Fruit fly (Drosophila melanogaster): ENCODE data around the gene CG14715.

Gene CG14715

DNA sequence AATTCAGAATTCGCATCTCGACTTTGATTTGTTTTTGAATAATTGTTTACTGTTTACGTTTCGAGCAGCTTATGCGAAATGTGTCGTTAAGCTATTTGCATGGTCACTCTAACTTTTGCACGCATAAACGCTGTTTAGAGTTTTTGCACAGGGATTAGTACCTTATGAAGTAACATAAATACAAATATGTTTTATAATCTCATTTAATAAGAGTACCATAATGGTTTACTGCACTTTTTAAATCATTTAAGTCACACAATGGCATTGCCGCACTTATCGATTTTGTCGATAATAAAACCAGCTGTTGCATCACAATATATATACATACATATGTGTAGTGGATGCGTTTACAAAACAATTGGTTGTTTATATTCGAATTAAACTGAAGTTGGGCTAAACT lies 47.5 kb upstream of the CG14715 start, which contains the start of the genes CG6813 and CG18764:
Gene CG6813, minus strand, starts transcription at position 68 of the 400 bp plus-strand sequence.
Gene CG18764, plus strand, starts transcription at position 319 of the 400 bp plus-strand sequence.
- TF ChIP-seq ey (GFP tag; optimal IDR thresholded peaks at IDR 0.05) (no peak), Vsx2 (GFP tag; optimal IDR thresholded peaks at IDR 0.05; ENCODE audit: partially characterized antibody) (no peak), Abd-B (GFP tag; optimal IDR thresholded peaks at IDR 0.05) (no peak), Hnf4 (GFP tag; optimal IDR thresholded peaks at IDR 0.05) (no peak), CG9705 (GFP tag; optimal IDR thresholded peaks at IDR 0.05) (no peak), jim (GFP tag; optimal IDR thresholded peaks at IDR 0.05) (no peak), dmrt93B (GFP tag; optimal IDR thresholded peaks at IDR 0.05) (no peak), rgr (GFP tag; optimal IDR thresholded peaks at IDR 0.05) (no peak), pan (optimal IDR thresholded peaks at IDR 0.05) (no peak), Sp1 (GFP tag; optimal IDR thresholded peaks at IDR 0.05) (no peak), CG32264 (GFP tag; optimal IDR thresholded peaks at IDR 0.05) (no peak), lola (GFP tag; optimal IDR thresholded peaks at IDR 0.05) (no peak), Dfd (GFP tag; optimal IDR thresholded peaks at IDR 0.05) (no peak), foxo (GFP tag; optimal IDR thresholded peaks at IDR 0.05) (no peak), HLH106 (tag; optimal IDR thresholded peaks at IDR 0.05) (no peak), sage (GFP tag; optimal IDR thresholded peaks at IDR 0.05) (no peak), brk (GFP tag; optimal IDR thresholded peaks at IDR 0.05) (no peak), Myc (optimal IDR thresholded peaks at IDR 0.05) (no peak), tai (GFP tag; optimal IDR thresholded peaks at IDR 0.05) (no peak), Jra (GFP tag; optimal IDR thresholded peaks at IDR 0.05) (no peak)

DNA sequence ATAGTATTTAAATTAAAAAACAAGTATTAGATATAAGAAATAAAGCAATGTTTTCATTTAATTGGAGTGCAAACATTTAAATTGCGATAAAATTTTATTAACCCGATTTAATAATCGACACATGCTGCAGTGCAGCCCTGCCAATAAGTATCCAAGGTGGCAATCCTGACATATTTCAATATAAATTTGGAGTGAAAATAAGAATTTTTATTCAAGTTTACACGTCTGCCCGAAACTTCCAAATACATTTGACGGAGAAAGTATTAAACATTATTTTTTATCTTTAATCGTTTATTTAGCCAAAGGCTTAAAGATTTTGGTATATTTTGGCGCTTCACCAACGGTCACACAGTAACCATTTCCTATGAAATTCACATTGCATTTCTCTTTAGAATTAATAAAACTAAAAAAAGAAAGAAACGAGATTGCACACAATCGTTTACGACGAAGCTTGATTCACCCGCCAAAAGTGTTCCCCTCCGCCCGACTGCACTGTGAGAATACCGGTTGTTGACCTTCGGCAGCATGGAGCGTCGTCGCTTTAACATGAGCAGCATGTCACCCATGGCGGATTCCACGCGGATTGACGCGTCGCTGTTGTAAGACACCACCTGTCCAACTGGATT lies 45.5 kb upstream of the CG14715 start, which contains the start of gene CG14712:
Gene CG14712, plus strand, starts transcription at position 344 of the 626 bp plus-strand sequence.
- TF ChIP-seq Abd-B (GFP tag; optimal IDR thresholded peaks at IDR 0.05) (no peak), ey (GFP tag; optimal IDR thresholded peaks at IDR 0.05) (peak; percentile 21), HLH106 (tag; optimal IDR thresholded peaks at IDR 0.05) (no peak), Hr83 (GFP tag; optimal IDR thresholded peaks at IDR 0.05; ENCODE audit: poor library complexity, severe bottlenecking) (peak; percentile 49), sv (GFP tag; optimal IDR thresholded peaks at IDR 0.05) (peak; percentile 27)

DNA sequence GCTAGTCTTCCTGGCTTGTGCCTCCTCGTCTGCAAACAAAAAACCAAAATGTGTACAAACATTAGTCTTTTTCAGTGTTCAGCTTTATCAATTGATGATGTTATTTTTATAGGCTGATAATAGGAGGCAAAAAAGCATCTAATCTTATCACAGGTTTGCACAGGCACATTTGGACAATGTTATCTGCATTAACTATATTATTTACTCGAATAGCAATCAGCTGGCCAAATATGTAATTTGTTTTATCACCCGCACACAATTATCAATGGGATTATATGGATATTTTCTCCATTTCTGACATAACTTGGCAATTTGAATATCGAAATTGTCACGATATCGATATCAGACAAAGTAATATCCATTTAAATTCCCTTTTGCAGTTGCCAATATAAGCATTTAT lies 36.4 kb upstream of the CG14715 start:
- TF ChIP-seq Mio (GFP tag; optimal IDR thresholded peaks at IDR 0.05) = no peak
- no peak for TF ChIP-seq ey (GFP tag; optimal IDR thresholded peaks at IDR 0.05)
- TF ChIP-seq Vsx2 (GFP tag; optimal IDR thresholded peaks at IDR 0.05; ENCODE audit: partially characterized antibody) = no peak
- no peak for TF ChIP-seq CG32264 (GFP tag; optimal IDR thresholded peaks at IDR 0.05)
- TF ChIP-seq Sp1 (GFP tag; optimal IDR thresholded peaks at IDR 0.05) = no peak
- no peak for TF ChIP-seq Hr78 (GFP tag; optimal IDR thresholded peaks at IDR 0.05)
- no peak for TF ChIP-seq Rel (GFP tag; optimal IDR thresholded peaks at IDR 0.05)
- no peak for TF ChIP-seq Rel (tag; optimal IDR thresholded peaks at IDR 0.05)
- no peak for TF ChIP-seq rgr (GFP tag; optimal IDR thresholded peaks at IDR 0.05)
- no peak for TF ChIP-seq jim (GFP tag; optimal IDR thresholded peaks at IDR 0.05)
- no peak for TF ChIP-seq CG9705 (GFP tag; optimal IDR thresholded peaks at IDR 0.05)
- TF ChIP-seq brk (GFP tag; optimal IDR thresholded peaks at IDR 0.05) = no peak

DNA sequence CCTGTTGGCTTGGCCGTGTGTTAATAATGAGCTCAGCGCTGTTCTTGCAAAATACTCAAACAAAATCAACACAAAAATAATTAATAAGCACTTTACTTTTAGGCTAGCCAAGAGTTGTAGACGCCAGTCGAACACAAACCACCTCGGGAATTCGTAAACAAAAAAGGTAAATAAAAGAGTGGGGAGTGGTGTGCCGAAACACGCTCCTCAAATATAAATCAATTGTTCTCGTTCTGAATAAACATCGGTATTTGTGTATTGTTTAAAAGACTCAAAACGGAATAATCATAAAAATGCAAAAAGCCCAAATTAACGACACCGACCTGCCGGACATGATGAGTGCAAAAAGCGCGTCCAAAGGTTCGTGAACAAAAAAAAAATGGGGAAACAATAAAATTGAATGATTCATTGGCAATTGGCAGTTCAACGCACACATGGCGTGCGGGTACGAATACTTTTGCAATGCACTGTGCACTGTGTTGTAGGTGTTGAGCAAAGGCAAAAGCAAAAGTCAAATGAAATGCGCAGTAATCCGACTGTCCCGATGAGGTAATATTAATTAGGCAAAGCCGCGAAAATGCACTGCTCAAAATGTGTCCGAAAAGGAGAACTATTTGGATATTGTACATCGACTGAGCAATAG lies 34.0 kb upstream of the CG14715 start:
- TF ChIP-seq CrebA (GFP tag; optimal IDR thresholded peaks at IDR 0.05; ENCODE audit: borderline replicate concordance) (no peak), brk (GFP tag; optimal IDR thresholded peaks at IDR 0.05) (no peak), CG9705 (GFP tag; optimal IDR thresholded peaks at IDR 0.05) (no peak), Myc (optimal IDR thresholded peaks at IDR 0.05) (no peak), Abd-B (GFP tag; optimal IDR thresholded peaks at IDR 0.05) (no peak), jim (GFP tag; optimal IDR thresholded peaks at IDR 0.05) (no peak), Hr83 (GFP tag; optimal IDR thresholded peaks at IDR 0.05; ENCODE audit: poor library complexity, severe bottlenecking) (no peak), ey (GFP tag; optimal IDR thresholded peaks at IDR 0.05) (no peak), Dif (GFP tag; optimal IDR thresholded peaks at IDR 0.05; ENCODE audit: partially characterized antibody) (no peak), Hnf4 (GFP tag; optimal IDR thresholded peaks at IDR 0.05) (peak; percentile 42), OdsH (GFP tag; optimal IDR thresholded peaks at IDR 0.05) (no peak), HLH106 (tag; optimal IDR thresholded peaks at IDR 0.05) (peak; percentile 2), sv (GFP tag; optimal IDR thresholded peaks at IDR 0.05) (no peak), usp (GFP tag; optimal IDR thresholded peaks at IDR 0.05) (no peak), lola (GFP tag; optimal IDR thresholded peaks at IDR 0.05) (no peak), Dfd (GFP tag; optimal IDR thresholded peaks at IDR 0.05) (no peak), pan (optimal IDR thresholded peaks at IDR 0.05) (no peak), dmrt93B (GFP tag; optimal IDR thresholded peaks at IDR 0.05) (no peak), woc (GFP tag; optimal IDR thresholded peaks at IDR 0.05) (no peak), Rel (GFP tag; optimal IDR thresholded peaks at IDR 0.05) (no peak), Rel (tag; optimal IDR thresholded peaks at IDR 0.05) (peak; percentile 30), dl (GFP tag; optimal IDR thresholded peaks at IDR 0.05; ENCODE audit: insufficient read depth in 1 of 2, partially characterized antibody in 2 of 2) (no peak), Vsx2 (GFP tag; optimal IDR thresholded peaks at IDR 0.05; ENCODE audit: partially characterized antibody) (no peak), rgr (GFP tag; optimal IDR thresholded peaks at IDR 0.05) (no peak), tai (GFP tag; optimal IDR thresholded peaks at IDR 0.05) (no peak), foxo (GFP tag; optimal IDR thresholded peaks at IDR 0.05) (peak in 1 of 2 experiments; percentile 29), Jra (GFP tag; optimal IDR thresholded peaks at IDR 0.05) (no peak), sage (GFP tag; optimal IDR thresholded peaks at IDR 0.05) (no peak), N (GFP tag; optimal IDR thresholded peaks at IDR 0.05) (no peak), GATAd (GFP tag; optimal IDR thresholded peaks at IDR 0.05) (no peak), Sp1 (GFP tag; optimal IDR thresholded peaks at IDR 0.05) (peak; percentile 13), Hr78 (GFP tag; optimal IDR thresholded peaks at IDR 0.05) (no peak), psq (GFP tag; optimal IDR thresholded peaks at IDR 0.05) (peak; percentile 42), h (GFP tag; optimal IDR thresholded peaks at IDR 0.05) (peak; percentile 50), dsf (GFP tag; optimal IDR thresholded peaks at IDR 0.05; ENCODE audit: borderline replicate concordance) (no peak), CG32264 (GFP tag; optimal IDR thresholded peaks at IDR 0.05) (peak; percentile 36)

All from whole organism, wandering third instar larva.